Worm (Caenorhabditis elegans): ENCODE results near the gene F37C4.6.
A peak's percentile ranks its signal among the peaks of the same experiment; 100 is the strongest.

The F37C4.6 gene

DNA sequence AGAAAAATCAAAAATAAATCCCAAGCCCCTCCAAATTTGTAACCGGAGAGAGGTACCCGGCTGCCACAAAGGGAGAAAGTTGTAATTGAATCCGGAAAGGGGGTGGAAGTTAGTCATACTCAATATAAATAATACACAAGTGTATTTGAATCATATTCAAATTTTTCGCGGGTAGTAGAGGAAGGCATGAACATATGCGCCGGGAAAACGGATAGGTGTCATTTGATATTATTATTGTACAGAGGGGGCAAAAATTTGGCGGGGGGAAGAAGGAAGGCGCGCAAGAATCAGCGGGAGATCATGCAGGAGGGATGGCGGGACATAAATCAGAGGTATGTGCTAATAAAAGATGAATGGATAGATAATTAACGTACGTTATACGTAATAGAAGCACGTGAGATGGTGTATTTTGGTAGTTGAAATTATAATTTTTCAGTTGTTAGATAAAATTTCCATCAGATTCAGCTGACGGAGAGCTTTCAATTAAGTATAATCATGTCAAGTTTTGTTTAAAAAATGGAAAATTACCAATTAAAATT, 51.5 kb downstream of the F37C4.6 start, which contains the start of gene F28F9.3:
TSS of gene F28F9.3 (plus strand) at position 301 of the 539 bp plus-strand sequence.
- no peak for TF ChIP-seq ceh-82 (tag; optimal IDR thresholded peaks at IDR 0.05)
- TF ChIP-seq ztf-11 (tag; optimal IDR thresholded peaks at IDR 0.05), result peak in 1 of 2 experiments; percentile 20
- TF ChIP-seq zag-1 (tag; optimal IDR thresholded peaks at IDR 0.05), result no peak
- TF ChIP-seq fkh-10 (GFP tag; optimal IDR thresholded peaks at IDR 0.05), result no peak
- TF ChIP-seq unc-98 (GFP tag; IDR thresholded peaks at IDR 0.05), result no peak
- TF ChIP-seq lin-14 (GFP tag; optimal IDR thresholded peaks at IDR 0.05), result peak; percentile 37
- TF ChIP-seq snu-23 (GFP tag; optimal IDR thresholded peaks at IDR 0.05), result peak; percentile 14
- no peak for TF ChIP-seq unc-86 (tag; optimal IDR thresholded peaks at IDR 0.05)
- TF ChIP-seq ceh-8 (GFP tag; optimal IDR thresholded peaks at IDR 0.05), result no peak
- peak; percentile 74 for TF ChIP-seq vab-15 (tag; optimal IDR thresholded peaks at IDR 0.05)
- TF ChIP-seq mep-1 (tag; optimal IDR thresholded peaks at IDR 0.05), result no peak
- TF ChIP-seq nhr-85 (tag), result peak; percentile 76
- peak; percentile 1 for TF ChIP-seq nhr-71 (tag; optimal IDR thresholded peaks at IDR 0.05)

Measured in whole organism, L1 larva.